Worm (Caenorhabditis elegans): ENCODE results near the gene ZK632.14.
A peak's percentile ranks its signal among the peaks of the same experiment; 100 is the strongest.

Gene ZK632.14

ce11 chrIII:9861470-9862342, 48.5 kb downstream of the ZK632.14 start (continued):
- no peak for TF ChIP-seq aptf-2 (GFP tag; conservative IDR thresholded peaks at IDR 0.05)
- no peak for TF ChIP-seq ztf-28 (GFP tag; IDR thresholded peaks at IDR 0.05)
- TF ChIP-seq madf-10 (tag; optimal IDR thresholded peaks at IDR 0.05): peak; percentile 56
- TF ChIP-seq mxl-1 (tag; optimal IDR thresholded peaks at IDR 0.05): peak; percentile 43
- TF ChIP-seq ceh-100 (GFP tag; IDR thresholded peaks at IDR 0.05): peak; percentile 52; the same call in 1 of the 2 replicates
- TF ChIP-seq Y53F4B.3 (GFP tag; IDR thresholded peaks at IDR 0.05): 0 out of 2 replicates have a peak, but pooled peaks have one; percentile 40

ce11 chrIII:9862469-9862868, 49.2 kb downstream of the ZK632.14 start:
- TF ChIP-seq Y53G8AR.9 (GFP tag; conservative IDR thresholded peaks at IDR 0.05) (no peak), sdz-38 (tag; optimal IDR thresholded peaks at IDR 0.05) (no peak), lsl-1 (GFP tag; optimal IDR thresholded peaks at IDR 0.05) (peak; percentile 83)
